Fruit fly (Drosophila melanogaster): ENCODE results near the gene Got2.

- TF ChIP-seq psq (optimal IDR thresholded peaks at IDR 0.05) (no peak), usp (GFP tag; optimal IDR thresholded peaks at IDR 0.05) (no peak), pan (optimal IDR thresholded peaks at IDR 0.05) (no peak)
Measured at dm6 chr2L:1975473-1975872, 12.1 kb downstream of the Got2 start.
